Fruit fly (Drosophila melanogaster): Measurements from ENCODE around the gene CG12003.
A peak's percentile ranks its signal among the peaks of the same experiment; 100 is the strongest.

Gene CG12003

dm6 chr3L:1515820-1516540 lies 49.2 kb upstream of the CG12003 start (continued):
- TF ChIP-seq Stat92E (GFP tag; optimal IDR thresholded peaks at IDR 0.05): peak in 1 of 3 experiments; percentile 30
- TF ChIP-seq Atf6 (GFP tag; IDR thresholded peaks at IDR 0.05): 0 out of 2 replicates have a peak, but pooled peaks have one; percentile 24
- no peak for TF ChIP-seq Lpt (GFP tag; optimal IDR thresholded peaks at IDR 0.05)
- TF ChIP-seq pzg (GFP tag; optimal IDR thresholded peaks at IDR 0.05): no peak
- no peak for TF ChIP-seq CG17612 (GFP tag; IDR thresholded peaks at IDR 0.05)
- TF ChIP-seq danr (GFP tag; IDR thresholded peaks at IDR 0.05): peak; percentile 42; the same call in 1 of the 2 replicates
- TF ChIP-seq CG18599 (GFP tag; optimal IDR thresholded peaks at IDR 0.05): peak; percentile 70
- TF ChIP-seq wdn (GFP tag; IDR thresholded peaks at IDR 0.05): no peak
- peak; percentile 68 for TF ChIP-seq Six4 (GFP tag; optimal IDR thresholded peaks at IDR 0.05)
- TF ChIP-seq kay (GFP tag; optimal IDR thresholded peaks at IDR 0.05): no peak
- TF ChIP-seq kni (GFP tag; optimal IDR thresholded peaks at IDR 0.05): peak; percentile 84
- TF ChIP-seq nmo (GFP tag; optimal IDR thresholded peaks at IDR 0.05): peak; percentile 85
- TF ChIP-seq CG13894 (tag; optimal IDR thresholded peaks at IDR 0.05): no peak
- no peak for TF ChIP-seq mld (GFP tag; IDR thresholded peaks at IDR 0.05; ENCODE audit: partially characterized antibody)
- TF ChIP-seq Bgb (GFP tag; IDR thresholded peaks at IDR 0.05; ENCODE audit: partially characterized antibody): no peak
- peak; percentile 51; the same call in 1 of the 2 replicates for TF ChIP-seq CG5953 (GFP tag; IDR thresholded peaks at IDR 0.05)
- TF ChIP-seq CG34422 (GFP tag; IDR thresholded peaks at IDR 0.05): peak; percentile 57; the same call in 1 of the 3 replicates
- TF ChIP-seq CG10366 (GFP tag; IDR thresholded peaks at IDR 0.05): no peak; the same call in 1 of the 2 replicates
- peak; percentile 19; the same call in 1 of the 2 replicates for TF ChIP-seq klu (GFP tag; IDR thresholded peaks at IDR 0.05)
- TF ChIP-seq CG10147 (GFP tag; optimal IDR thresholded peaks at IDR 0.05): no peak
- TF ChIP-seq NFAT (GFP tag; IDR thresholded peaks at IDR 0.05): 0 out of 2 replicates have a peak, but pooled peaks have one; percentile 8
- peak; percentile 52 for TF ChIP-seq fd64A (GFP tag; optimal IDR thresholded peaks at IDR 0.05)
- peak; percentile 60 for TF ChIP-seq CG10431 (GFP tag; optimal IDR thresholded peaks at IDR 0.05)
- no peak for TF ChIP-seq CG11696 (GFP tag; IDR thresholded peaks at IDR 0.05)
- peak; percentile 80 for TF ChIP-seq CoRest (tag; optimal IDR thresholded peaks at IDR 0.05)
- no peak for TF ChIP-seq fd102C (GFP tag; optimal IDR thresholded peaks at IDR 0.05)
- TF ChIP-seq Bteb2 (GFP tag; optimal IDR thresholded peaks at IDR 0.05): no peak
- TF ChIP-seq hbn (GFP tag; IDR thresholded peaks at IDR 0.05; ENCODE audit: partially characterized antibody): no peak
- TF ChIP-seq CG11723 (GFP tag; optimal IDR thresholded peaks at IDR 0.05): peak; percentile 74
- TF ChIP-seq CG32532 (GFP tag; IDR thresholded peaks at IDR 0.05): peak; percentile 56
- no peak for TF ChIP-seq zf30C (GFP tag; optimal IDR thresholded peaks at IDR 0.05)
- no peak for TF ChIP-seq CG31365 (tag; optimal IDR thresholded peaks at IDR 0.05)
- no peak for TF ChIP-seq cg (GFP tag; optimal IDR thresholded peaks at IDR 0.05)
- peak; percentile 67 for TF ChIP-seq CG14710 (tag; optimal IDR thresholded peaks at IDR 0.05)
- TF ChIP-seq z (GFP tag; IDR thresholded peaks at IDR 0.05): no peak
- TF ChIP-seq CG8359 (GFP tag; optimal IDR thresholded peaks at IDR 0.05; ENCODE audit: borderline replicate concordance): peak; percentile 64
- no peak for TF ChIP-seq CG6791 (GFP tag; IDR thresholded peaks at IDR 0.05; ENCODE audit: partially characterized antibody)
- peak; percentile 28 for TF ChIP-seq CG4617 (GFP tag; optimal IDR thresholded peaks at IDR 0.05; ENCODE audit: borderline replicate concordance)
- TF ChIP-seq CG10209 (GFP tag; optimal IDR thresholded peaks at IDR 0.05): peak; percentile 66
- no peak for TF ChIP-seq dimm (GFP tag; IDR thresholded peaks at IDR 0.05)
- peak; percentile 71 for TF ChIP-seq dysf (GFP tag; IDR thresholded peaks at IDR 0.05)
- peak in 1 of 2 experiments; percentile 75 for TF ChIP-seq Eip74EF (GFP tag; optimal IDR thresholded peaks at IDR 0.05)
- TF ChIP-seq Hr51 (GFP tag; optimal IDR thresholded peaks at IDR 0.05): peak in 1 of 2 experiments; percentile 78
- TF ChIP-seq C15 (GFP tag; IDR thresholded peaks at IDR 0.05): no peak
- TF ChIP-seq phol (tag; optimal IDR thresholded peaks at IDR 0.05): peak; percentile 86
- TF ChIP-seq gt (GFP tag; IDR thresholded peaks at IDR 0.05): no peak
- TF ChIP-seq da (GFP tag; optimal IDR thresholded peaks at IDR 0.05): no peak
- TF ChIP-seq odd (GFP tag; optimal IDR thresholded peaks at IDR 0.05): peak; percentile 62

All from whole organism, embryonic.